Fruit fly (Drosophila melanogaster) whole organism, embryonic: ENCODE measurements around the gene CG32161.

Source experiments
- Aef1 ChIP-seq: fragments of 200-800 bp; sonication (Bioruptor generic); IDR thresholded peaks from 3 replicates; pipeline ENCODE4 v1.3.6; 2022; ENCODE audit warnings: missing biosample characterization, missing genetic modification characterization
- Atf6 ChIP-seq: fragments of 200-800 bp; sonication (Bioruptor generic); IDR thresholded peaks from 2 replicates; pipeline ENCODE4 v1.3.6; 2022; ENCODE audit warnings: missing biosample characterization, missing genetic modification characterization
- Awh ChIP-seq: fragments of 200-800 bp; sonication (Bioruptor generic); IDR thresholded peaks from 2 replicates; pipeline ENCODE4, ENCODE4 v1.3.6; 2022; ENCODE audit warnings: missing biosample characterization, missing genetic modification characterization
- BEAF-32 ChIP-seq: fragments of 200-800 bp; sonication (Bioruptor generic); optimal IDR thresholded peaks from 3 replicates; lab custom pipeline; 2017; ENCODE audit warnings: missing biosample characterization, missing genetic modification characterization, mild to moderate bottlenecking, moderate library complexity, missing genetic modification reagents
- CG11456 ChIP-seq: fragments of 200-800 bp; sonication (Bioruptor generic); IDR thresholded peaks from 3 replicates; pipeline ENCODE4 v1.3.6; 2022; ENCODE audit warnings: missing biosample characterization, missing genetic modification characterization
- CG11723 ChIP-seq: fragments of 200-800 bp; sonication (Bioruptor generic); optimal IDR thresholded peaks from 2 replicates; lab custom pipeline; 2017; ENCODE audit warnings: missing biosample characterization, mild to moderate bottlenecking, missing genetic modification characterization
- CG12391 ChIP-seq: fragments of 200-800 bp; sonication (Bioruptor generic); optimal IDR thresholded peaks from 3 replicates; lab custom pipeline; 2018; ENCODE audit warnings: missing biosample characterization, mild to moderate bottlenecking, missing genetic modification characterization, moderate library complexity
- CG14667 ChIP-seq: fragments of 200-800 bp; sonication (Bioruptor generic); IDR thresholded peaks from 2 replicates; pipeline ENCODE4 v1.3.6; 2022; ENCODE audit warnings: missing biosample characterization, missing genetic modification characterization
- CG14965 ChIP-seq: fragments of 200-800 bp; sonication (Bioruptor generic); optimal IDR thresholded peaks from 2 replicates; lab custom pipeline; 2016; ENCODE audit warnings: missing biosample characterization, missing genetic modification characterization, borderline replicate concordance
- CG18619 ChIP-seq: fragments of 200-800 bp; sonication (Bioruptor generic); optimal IDR thresholded peaks from 3 replicates; lab custom pipeline; 2017; ENCODE audit warnings: missing biosample characterization, mild to moderate bottlenecking, missing genetic modification characterization
- CG2202 ChIP-seq: fragments of 200-800 bp; sonication (Bioruptor generic); optimal IDR thresholded peaks from 2 replicates; lab custom pipeline; 2018; ENCODE audit warnings: missing biosample characterization, mild to moderate bottlenecking, missing genetic modification characterization
- CG3281 ChIP-seq: fragments of 200-800 bp; sonication (Bioruptor generic); optimal IDR thresholded peaks from 3 replicates; lab custom pipeline; 2017; ENCODE audit warnings: missing biosample characterization, mild to moderate bottlenecking, missing genetic modification characterization
- CG43689 ChIP-seq: fragments of 200-800 bp; sonication (Bioruptor generic); IDR thresholded peaks from 2 replicates; pipeline ENCODE4 v1.3.6; 2022; ENCODE audit warnings: missing biosample characterization, missing genetic modification characterization
- CG4404 ChIP-seq: fragments of 200-800 bp; sonication (Bioruptor generic); IDR thresholded peaks from 2 replicates; pipeline ENCODE4 v1.3.6; 2022; ENCODE audit warnings: missing biosample characterization, missing genetic modification characterization
- CG4854 ChIP-seq: fragments of 200-800 bp; sonication (Bioruptor generic); optimal IDR thresholded peaks from 2 replicates; lab custom pipeline; 2016; ENCODE audit warnings: missing biosample characterization, missing genetic modification characterization, inconsistent platforms
- CG6683 ChIP-seq: fragments of 200-800 bp; sonication (Bioruptor generic); optimal IDR thresholded peaks from 2 replicates; lab custom pipeline; 2017; ENCODE audit warnings: missing biosample characterization, mild to moderate bottlenecking, missing genetic modification characterization, missing genetic modification reagents
- CG7556 ChIP-seq: fragments of 200-800 bp; sonication (Bioruptor generic); optimal IDR thresholded peaks from 2 replicates; lab custom pipeline; 2017; ENCODE audit warnings: missing biosample characterization, mild to moderate bottlenecking, missing genetic modification characterization
- CG8089 ChIP-seq: fragments of 200-800 bp; sonication (Bioruptor generic); optimal IDR thresholded peaks from 3 replicates; lab custom pipeline; 2016; ENCODE audit warnings: missing biosample characterization, missing genetic modification characterization
- CG9797 ChIP-seq: fragments of 200-800 bp; sonication (Bioruptor generic); optimal IDR thresholded peaks from 3 replicates; lab custom pipeline; 2018; ENCODE audit warnings: missing biosample characterization, mild to moderate bottlenecking, missing genetic modification characterization
- CG9817 ChIP-seq: fragments of 200-800 bp; sonication (Bioruptor generic); optimal IDR thresholded peaks from 2 replicates; lab custom pipeline; 2018; ENCODE audit warnings: missing biosample characterization, mild to moderate bottlenecking, missing genetic modification characterization, moderate library complexity
- CG9876 ChIP-seq: fragments of 200-800 bp; sonication (Bioruptor generic); optimal IDR thresholded peaks from 2 replicates; lab custom pipeline; 2016; ENCODE audit warnings: missing biosample characterization, missing genetic modification characterization
- D ChIP-seq, 2 experiments: fragments of 200-800 bp in 1 of 2; fragments of >200 bp in 1 of 2; sonication (Bioruptor generic) in 1 of 2; optimal IDR thresholded peaks; 2 replicates in 1 of 2; 3 replicates in 1 of 2; lab custom pipeline; 2017; ENCODE audit warnings: mild to moderate bottlenecking in 1 of 2, missing biosample characterization in 1 of 2, missing genetic modification characterization in 1 of 2, missing genetic modification reagents in 1 of 2
- D19B ChIP-seq: fragments of 200-800 bp; sonication (Bioruptor generic); optimal IDR thresholded peaks from 2 replicates; lab custom pipeline; 2017; ENCODE audit warnings: missing biosample characterization, mild to moderate bottlenecking, missing genetic modification characterization
- Deaf1 ChIP-seq: fragments of 200-800 bp; optimal IDR thresholded peaks from 3 replicates; lab custom pipeline; 2019; ENCODE audit warnings: missing biosample characterization, mild to moderate bottlenecking, missing genetic modification characterization, moderate library complexity
- Drgx ChIP-seq: fragments of 200-800 bp; sonication (Bioruptor generic); IDR thresholded peaks from 2 replicates; pipeline ENCODE4 v1.3.6; 2022; ENCODE audit warnings: missing biosample characterization, missing genetic modification characterization
- E2f1 ChIP-seq: fragments of 200-800 bp; sonication (Bioruptor generic); IDR thresholded peaks from 2 replicates; pipeline ENCODE4 v1.3.6; 2022; ENCODE audit warnings: missing biosample characterization, missing genetic modification characterization
- Ets65A ChIP-seq: fragments of 200-800 bp; sonication (Bioruptor generic); peaks from one replicate; lab custom pipeline; 2016; ENCODE audit warnings: missing biosample characterization, missing genetic modification characterization
- Ets97D ChIP-seq: fragments of 200-800 bp; sonication (Bioruptor generic); optimal IDR thresholded peaks from 3 replicates; lab custom pipeline; 2016; ENCODE audit warnings: missing biosample characterization, missing genetic modification characterization
- Lpt ChIP-seq: fragments of >200 bp; optimal IDR thresholded peaks from 2 replicates; lab custom pipeline; 2018; ENCODE audit warnings: missing biosample characterization, missing genetic modification characterization
- Neu2 ChIP-seq: fragments of 200-800 bp; sonication (Bioruptor generic); optimal IDR thresholded peaks from 3 replicates; lab custom pipeline; 2016; ENCODE audit warnings: missing biosample characterization, missing genetic modification characterization, borderline replicate concordance
- ab ChIP-seq: fragments of 200-800 bp; sonication (Bioruptor generic); optimal IDR thresholded peaks from 2 replicates; lab custom pipeline; 2016; ENCODE audit warnings: missing biosample characterization, missing genetic modification characterization
- amos ChIP-seq: fragments of 200-800 bp; sonication (Bioruptor generic); IDR thresholded peaks from 2 replicates; pipeline ENCODE4 v1.3.6; 2022; ENCODE audit warnings: missing biosample characterization, missing genetic modification characterization; ENCODE audit not compliant: partially characterized antibody
- bcd ChIP-seq: fragments of 200-800 bp; sonication (Bioruptor generic); optimal IDR thresholded peaks from 2 replicates; lab custom pipeline; 2017; ENCODE audit warnings: missing biosample characterization, mild to moderate bottlenecking, missing genetic modification characterization
- cad ChIP-seq: fragments of >200 bp; optimal IDR thresholded peaks from 2 replicates; lab custom pipeline; 2017; ENCODE audit warnings: missing biosample characterization, missing genetic modification characterization
- chif ChIP-seq, 2 experiments: fragments of 200-800 bp; sonication (Bioruptor generic); optimal IDR thresholded peaks; 3 replicates each; lab custom pipeline; 2016; ENCODE audit warnings: missing biosample characterization in 2 of 2, missing genetic modification characterization in 2 of 2
- chm ChIP-seq: fragments of 200-800 bp; sonication (Bioruptor generic); IDR thresholded peaks from 2 replicates; pipeline ENCODE4 v1.3.6; 2022; ENCODE audit warnings: missing biosample characterization, missing genetic modification characterization
- crc ChIP-seq: fragments of 200-800 bp; sonication (Bioruptor generic); optimal IDR thresholded peaks from 2 replicates; lab custom pipeline; 2016; ENCODE audit warnings: missing biosample characterization, missing genetic modification characterization
- croc ChIP-seq: fragments of 200-800 bp; sonication (Bioruptor generic); conservative IDR thresholded peaks from 3 replicates; pipeline ENCODE4 v1.3.6; 2022; ENCODE audit warnings: missing biosample characterization, missing genetic modification characterization
- disco-r ChIP-seq: fragments of 200-800 bp; sonication (Bioruptor generic); optimal IDR thresholded peaks from 2 replicates; lab custom pipeline; 2016; ENCODE audit warnings: missing biosample characterization, missing genetic modification characterization
- fd102C ChIP-seq: fragments of 200-800 bp; sonication (Bioruptor generic); optimal IDR thresholded peaks from 2 replicates; lab custom pipeline; 2018; ENCODE audit warnings: missing biosample characterization, mild to moderate bottlenecking, missing genetic modification characterization, moderate library complexity
- fd3F ChIP-seq: fragments of 200-800 bp; sonication (Bioruptor generic); optimal IDR thresholded peaks from 2 replicates; lab custom pipeline; 2018; ENCODE audit warnings: missing biosample characterization, mild to moderate bottlenecking, missing genetic modification characterization, moderate library complexity
- grau ChIP-seq: fragments of 200-800 bp; optimal IDR thresholded peaks from 3 replicates; lab custom pipeline; 2019; ENCODE audit warnings: missing biosample characterization, mild to moderate bottlenecking, missing genetic modification characterization, moderate library complexity
- ind ChIP-seq: fragments of 200-800 bp; sonication (Bioruptor generic); optimal IDR thresholded peaks from 3 replicates; lab custom pipeline; 2016; ENCODE audit warnings: missing biosample characterization, missing genetic modification characterization
- ken ChIP-seq: fragments of 200-800 bp; sonication (Bioruptor generic); IDR thresholded peaks from 3 replicates; pipeline ENCODE4 v1.3.6; 2022; ENCODE audit warnings: missing biosample characterization, missing genetic modification characterization
- lbe ChIP-seq: fragments of 200-800 bp; sonication (Bioruptor generic); optimal IDR thresholded peaks from 2 replicates; lab custom pipeline; 2016; ENCODE audit warnings: missing biosample characterization, mild to moderate bottlenecking, missing genetic modification characterization
- lilli ChIP-seq: fragments of 200-800 bp; sonication (Bioruptor generic); optimal IDR thresholded peaks from 3 replicates; lab custom pipeline; 2016; ENCODE audit warnings: missing biosample characterization, missing genetic modification characterization
- pho ChIP-seq: fragments of 200-800 bp; sonication (Bioruptor generic); optimal IDR thresholded peaks from 2 replicates; lab custom pipeline; 2016; ENCODE audit warnings: missing biosample characterization, missing genetic modification characterization
- psq ChIP-seq: fragments of 200-800 bp; sonication (Bioruptor generic); optimal IDR thresholded peaks from 2 replicates; lab custom pipeline; 2017; ENCODE audit warnings: missing biosample characterization, missing genetic modification characterization
- repo ChIP-seq: fragments of 200-800 bp; sonication (Bioruptor generic); optimal IDR thresholded peaks from 2 replicates; lab custom pipeline; 2016; ENCODE audit warnings: missing biosample characterization, missing genetic modification characterization
- rib ChIP-seq: fragments of 200-800 bp; sonication (Bioruptor generic); IDR thresholded peaks from 2 replicates; pipeline ENCODE4 v1.3.6; 2022; ENCODE audit warnings: missing biosample characterization, missing genetic modification characterization
- tio ChIP-seq: fragments of 200-800 bp; sonication (Bioruptor generic); optimal IDR thresholded peaks from 2 replicates; lab custom pipeline; 2017; ENCODE audit warnings: missing biosample characterization, missing genetic modification characterization, inconsistent platforms
- twi ChIP-seq: fragments of 200-800 bp; optimal IDR thresholded peaks from 2 replicates; lab custom pipeline; 2019; ENCODE audit warnings: missing biosample characterization, mild to moderate bottlenecking, missing genetic modification characterization, moderate library complexity
- yki ChIP-seq: fragments of >200 bp; optimal IDR thresholded peaks from 3 replicates; lab custom pipeline; 2018

Gene CG32161

DNA sequence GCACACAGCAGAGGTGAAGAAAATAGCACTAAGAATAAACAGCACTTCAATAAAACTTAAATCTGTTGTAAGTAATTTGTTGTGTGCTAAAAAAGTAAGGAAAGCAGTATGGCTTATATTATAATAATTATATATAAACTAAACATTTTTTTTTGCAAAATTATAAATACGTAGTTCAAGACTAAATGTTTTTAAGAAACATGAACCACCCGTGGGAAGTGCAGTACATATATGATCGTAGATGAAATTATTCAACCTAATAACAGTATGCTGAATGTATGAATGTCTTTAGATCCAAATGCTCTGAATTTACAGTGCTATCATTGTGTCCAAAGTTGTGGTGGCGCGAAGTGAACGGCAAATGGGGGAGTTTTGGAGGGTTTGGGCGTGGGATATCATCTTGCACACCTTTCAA is 24.7 kb downstream of the CG32161 start (continued):
- no peak for TF ChIP-seq Lpt
- no peak for TF ChIP-seq CG14965 (GFP tag; lab: Kevin White, UChicago)
- TF ChIP-seq tio: no peak
- peak; percentile 1 for TF ChIP-seq CG18619
- no peak for TF ChIP-seq lbe
- no peak for TF ChIP-seq cad (GFP tag; lab: Kevin White, UChicago)
- TF ChIP-seq E2f1 (GFP tag; lab: Robert Waterston, UW): no peak
- TF ChIP-seq Aef1 (GFP tag; lab: Robert Waterston, UW): no peak
- TF ChIP-seq CG12391: peak; percentile 41
- TF ChIP-seq CG9797 (GFP tag; lab: Kevin White, UChicago): no peak
- TF ChIP-seq repo (GFP tag; lab: Kevin White, UChicago): no peak
- no peak for TF ChIP-seq Ets97D (GFP tag; lab: Kevin White, UChicago)
- no peak for TF ChIP-seq D19B (GFP tag; lab: Kevin White, UChicago)
- TF ChIP-seq CG3281: peak; percentile 47
- TF ChIP-seq twi (tag; lab: Kevin White, UChicago): no peak
- TF ChIP-seq Atf6 (GFP tag; lab: Robert Waterston, UW): no peak
- no peak for TF ChIP-seq psq
- TF ChIP-seq disco-r (GFP tag; lab: Kevin White, UChicago): no peak
- TF ChIP-seq BEAF-32 (GFP tag; lab: Kevin White, UChicago): no peak
- no peak for TF ChIP-seq CG4854
- TF ChIP-seq pho (GFP tag; lab: Kevin White, UChicago): no peak
- peak; percentile 12 for TF ChIP-seq ind (GFP tag; lab: Kevin White, UChicago)
- no peak for TF ChIP-seq D (optimal IDR thresholded peaks at IDR 0.05; lab: Kevin White, UChicago)
- TF ChIP-seq D (GFP tag; optimal IDR thresholded peaks at IDR 0.05; lab: Kevin White, UChicago): peak; percentile 35
- no peak for TF ChIP-seq CG4404 (GFP tag; lab: Robert Waterston, UW)
- TF ChIP-seq crc (GFP tag; lab: Kevin White, UChicago): no peak
- TF ChIP-seq CG11456 (GFP tag; lab: Robert Waterston, UW): no peak
- no peak for TF ChIP-seq Neu2 (GFP tag; lab: Kevin White, UChicago)
- no peak for TF ChIP-seq rib (GFP tag; lab: Robert Waterston, UW)
- peak; percentile 49 for TF ChIP-seq grau (tag; lab: Kevin White, UChicago)
- TF ChIP-seq croc (GFP tag; lab: Robert Waterston, UW): no peak
- TF ChIP-seq amos: no peak
- peak; percentile 11 for TF ChIP-seq CG6683
- no peak for TF ChIP-seq CG9876
- TF ChIP-seq CG11723 (GFP tag; lab: Kevin White, UChicago): no peak
- TF ChIP-seq yki (lab: Kevin White, UChicago): no peak
- no peak for TF ChIP-seq CG2202 (tag; lab: Kevin White, UChicago)
- no peak for TF ChIP-seq CG8089 (GFP tag; lab: Kevin White, UChicago)
- TF ChIP-seq fd3F: no peak
- no peak for TF ChIP-seq lilli
- TF ChIP-seq CG9817 (tag; lab: Kevin White, UChicago): no peak
- TF ChIP-seq Drgx: no peak
- TF ChIP-seq bcd (GFP tag; lab: Kevin White, UChicago): peak; percentile 41
- peak; percentile 75 for TF ChIP-seq Ets65A (GFP tag; lab: Kevin White, UChicago)
- no peak for TF ChIP-seq ab (GFP tag; lab: Kevin White, UChicago)
- TF ChIP-seq chif (GFP tag; optimal IDR thresholded peaks at IDR 0.05; lab: Kevin White, UChicago): no peak
- TF ChIP-seq CG43689 (GFP tag; lab: Robert Waterston, UW): no peak
- no peak for TF ChIP-seq CG14667
- TF ChIP-seq fd102C (GFP tag; lab: Kevin White, UChicago): no peak
- TF ChIP-seq Deaf1 (tag; lab: Kevin White, UChicago): peak; percentile 12
- TF ChIP-seq chm: no peak
- no peak for TF ChIP-seq ken (GFP tag; lab: Robert Waterston, UW)
- no peak for TF ChIP-seq Awh (GFP tag; lab: Robert Waterston, UW)
- TF ChIP-seq CG7556 (GFP tag; lab: Kevin White, UChicago): peak; percentile 75
